Fruit fly (Drosophila melanogaster) whole organism, adult: ENCODE results near the gene Shawl.

ENCODE experiments used
- CG1620 ChIP-seq: fragments of 200-800 bp; sonication (Bioruptor generic); optimal IDR thresholded peaks from 2 replicates; lab custom pipeline; 2016; ENCODE audit warnings: missing biosample characterization, missing genetic modification characterization
- CG33017 ChIP-seq: fragments of 200-800 bp; sonication (Bioruptor generic); optimal IDR thresholded peaks from 2 replicates; lab custom pipeline; 2018; ENCODE audit warnings: missing biosample characterization, mild to moderate bottlenecking, missing genetic modification characterization, moderate library complexity
- CG7045 ChIP-seq: fragments of 200-800 bp; sonication (Bioruptor generic); optimal IDR thresholded peaks from 2 replicates; lab custom pipeline; 2017; ENCODE audit warnings: missing biosample characterization, mild to moderate bottlenecking, missing genetic modification characterization
- Clk ChIP-seq: fragments of 200-800 bp; sonication (Bioruptor generic); optimal IDR thresholded peaks from 2 replicates; lab custom pipeline; 2017; ENCODE audit warnings: missing biosample characterization, missing genetic modification characterization
- Crg-1 ChIP-seq: fragments of 200-800 bp; sonication (Bioruptor generic); optimal IDR thresholded peaks from 2 replicates; lab custom pipeline; 2016; ENCODE audit warnings: missing biosample characterization, missing genetic modification characterization
- Hr96 ChIP-seq: fragments of 200-800 bp; sonication (Bioruptor generic); optimal IDR thresholded peaks from 2 replicates; lab custom pipeline; 2016; ENCODE audit warnings: missing biosample characterization, missing genetic modification characterization
- bab1 ChIP-seq: fragments of 200-800 bp; sonication (Bioruptor generic); optimal IDR thresholded peaks from 3 replicates; lab custom pipeline; 2019; ENCODE audit warnings: missing biosample characterization, mild to moderate bottlenecking, missing genetic modification characterization, moderate library complexity
- cic ChIP-seq: fragments of 200-800 bp; sonication (Bioruptor generic); optimal IDR thresholded peaks from 2 replicates; lab custom pipeline; 2017; ENCODE audit warnings: missing biosample characterization, mild to moderate bottlenecking, missing genetic modification characterization, moderate library complexity
- cnc ChIP-seq, 2 experiments: fragments of >200 bp; optimal IDR thresholded peaks; 2 replicates each; lab custom pipeline; 2017
- kay ChIP-seq: fragments of 200-800 bp; sonication (Bioruptor generic); peaks from one replicate; lab custom pipeline; 2016; ENCODE audit warnings: missing biosample characterization, missing genetic modification characterization, borderline replicate concordance
- ovo ChIP-seq: fragments of 200-800 bp; sonication (Bioruptor generic); optimal IDR thresholded peaks from 2 replicates; lab custom pipeline; 2016; ENCODE audit warnings: missing biosample characterization, missing genetic modification characterization
- pad ChIP-seq: fragments of 200-800 bp; sonication (Bioruptor generic); optimal IDR thresholded peaks from 3 replicates; lab custom pipeline; 2017; ENCODE audit warnings: missing biosample characterization, missing genetic modification characterization, mild to moderate bottlenecking, moderate library complexity, missing genetic modification reagents
- tj ChIP-seq: fragments of 200-800 bp; sonication (Bioruptor generic); optimal IDR thresholded peaks from 3 replicates; lab custom pipeline; 2017; ENCODE audit warnings: missing biosample characterization, mild to moderate bottlenecking, missing genetic modification characterization, moderate library complexity
- toe ChIP-seq: fragments of 200-800 bp; sonication (Bioruptor generic); optimal IDR thresholded peaks from 2 replicates; lab custom pipeline; 2016; ENCODE audit warnings: missing biosample characterization, missing genetic modification characterization

DNA sequence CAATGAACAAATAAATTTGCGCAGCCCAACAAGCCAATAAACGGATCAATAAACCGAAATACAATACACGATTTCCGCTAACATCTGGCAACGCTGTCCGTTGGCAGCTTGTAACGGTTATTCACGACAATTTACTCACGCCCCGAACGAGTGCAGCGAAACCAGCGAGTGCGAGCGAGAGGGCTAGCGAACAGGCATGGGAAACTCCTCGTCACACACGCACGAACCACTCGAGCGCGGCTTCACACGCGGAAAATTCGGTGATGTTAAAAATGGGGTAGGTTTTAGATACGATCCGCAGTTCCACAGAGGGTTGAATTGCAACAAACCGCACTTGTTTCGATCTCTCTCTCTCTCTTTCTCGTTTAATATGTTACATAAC is 45.1 kb upstream of the Shawl start:
- no peak for TF ChIP-seq Crg-1
- TF ChIP-seq CG33017 (tag; lab: Kevin White, UChicago), result no peak
- no peak for TF ChIP-seq Clk
- no peak for TF ChIP-seq ovo (GFP tag; lab: Kevin White, UChicago)
- TF ChIP-seq pad (GFP tag; lab: Kevin White, UChicago), result no peak
- no peak for TF ChIP-seq toe (GFP tag; lab: Kevin White, UChicago)
- no peak for TF ChIP-seq CG7045 (GFP tag; lab: Kevin White, UChicago)
- no peak for TF ChIP-seq Hr96 (GFP tag; lab: Kevin White, UChicago)
- no peak for TF ChIP-seq kay (GFP tag; lab: Kevin White, UChicago)
- TF ChIP-seq bab1 (GFP tag; lab: Kevin White, UChicago), result no peak
- TF ChIP-seq tj, result no peak
- TF ChIP-seq cic (GFP tag; lab: Kevin White, UChicago), result no peak
- no peak for TF ChIP-seq CG1620
- TF ChIP-seq cnc (optimal IDR thresholded peaks at IDR 0.05; lab: Kevin White, UChicago), result no peak
